Worm (Caenorhabditis elegans): ENCODE measurements around the gene fbxa-118.

DNA sequence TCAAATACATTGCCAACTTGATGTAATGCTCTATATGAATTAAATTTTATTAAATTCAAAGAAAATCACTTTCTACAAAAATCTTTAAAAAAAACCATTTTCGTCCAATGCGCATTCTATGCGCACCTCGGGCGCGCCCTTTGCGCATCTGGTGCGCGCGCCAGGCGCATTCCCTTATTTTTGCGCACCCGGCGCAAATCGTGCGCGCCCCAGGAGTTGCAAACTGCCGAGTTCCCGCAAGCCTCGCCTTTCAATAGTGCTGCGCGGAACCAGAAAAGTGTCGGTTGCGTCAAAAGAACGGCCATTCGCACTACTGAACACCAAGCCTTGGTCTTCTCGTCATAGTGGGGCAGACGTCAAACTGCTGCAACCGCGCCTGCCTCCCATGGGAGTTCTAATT is 43.4 kb downstream of the fbxa-118 start:
- TF ChIP-seq ama-1 (optimal IDR thresholded peaks at IDR 0.05) (no peak), ceh-13 (GFP tag; optimal IDR thresholded peaks at IDR 0.05) (no peak), scrt-1 (GFP tag; IDR thresholded peaks at IDR 0.05) (no peak), hmg-4 (GFP tag; optimal IDR thresholded peaks at IDR 0.05) (no peak), B0310.2 (tag; optimal IDR thresholded peaks at IDR 0.05) (no peak), F13C5.2 (tag; optimal IDR thresholded peaks at IDR 0.05) (no peak), tbx-11 (GFP tag; IDR thresholded peaks at IDR 0.05) (no peak), hmbx-1 (tag; optimal IDR thresholded peaks at IDR 0.05) (no peak), sea-1 (GFP tag; conservative IDR thresholded peaks at IDR 0.05) (no peak), hnd-1 (tag; optimal IDR thresholded peaks at IDR 0.05) (no peak), tbx-37 (GFP tag; conservative IDR thresholded peaks at IDR 0.05) (no peak), ceh-36 (tag; optimal IDR thresholded peaks at IDR 0.05) (no peak), flt-1 (GFP tag; IDR thresholded peaks at IDR 0.05) (no peak), aly-1 (tag; optimal IDR thresholded peaks at IDR 0.05) (no peak)

Data from whole organism, early embryonic.